Fruit fly (Drosophila melanogaster) whole organism, embryonic: ENCODE measurements around the gene unc-45.

Experiments
- Ada2b ChIP-seq: fragments of 200-800 bp; sonication (Bioruptor generic); IDR thresholded peaks from 2 replicates; pipeline ENCODE4 v1.3.6; 2022; ENCODE audit warnings: missing biosample characterization, missing genetic modification characterization
- Asciz ChIP-seq: fragments of 200-800 bp; sonication (Bioruptor generic); optimal IDR thresholded peaks from 2 replicates; lab custom pipeline; 2017; ENCODE audit warnings: missing biosample characterization, mild to moderate bottlenecking, missing genetic modification characterization, missing genetic modification reagents
- B-H2 ChIP-seq: fragments of 200-800 bp; sonication (Bioruptor generic); optimal IDR thresholded peaks from 2 replicates; lab custom pipeline; 2018; ENCODE audit warnings: missing biosample characterization, mild to moderate bottlenecking, missing genetic modification characterization
- Bgb ChIP-seq: fragments of 200-800 bp; sonication (Bioruptor generic); IDR thresholded peaks from 2 replicates; pipeline ENCODE4 v1.3.6; 2022; ENCODE audit warnings: missing biosample characterization, missing genetic modification characterization; ENCODE audit not compliant: partially characterized antibody
- Bteb2 ChIP-seq: fragments of 200-800 bp; sonication (Bioruptor generic); optimal IDR thresholded peaks from 2 replicates; lab custom pipeline; 2016; ENCODE audit warnings: missing biosample characterization, missing genetic modification characterization
- CG10267 ChIP-seq: fragments of 200-800 bp; sonication (Bioruptor generic); optimal IDR thresholded peaks from 2 replicates; lab custom pipeline; 2018; ENCODE audit warnings: missing biosample characterization, mild to moderate bottlenecking, missing genetic modification characterization, moderate library complexity
- CG10274 ChIP-seq: fragments of 200-800 bp; sonication (Bioruptor generic); optimal IDR thresholded peaks from 3 replicates; lab custom pipeline; 2017; ENCODE audit warnings: missing biosample characterization, mild to moderate bottlenecking, missing genetic modification characterization
- CG11247 ChIP-seq: fragments of 200-800 bp; sonication (Bioruptor generic); IDR thresholded peaks from 2 replicates; pipeline ENCODE4 v1.3.6; 2022; ENCODE audit warnings: missing biosample characterization, missing genetic modification characterization
- CG11398 ChIP-seq: fragments of 200-800 bp; sonication (Bioruptor generic); optimal IDR thresholded peaks from 2 replicates; lab custom pipeline; 2016; ENCODE audit warnings: missing biosample characterization, missing genetic modification characterization
- CG14441 ChIP-seq: fragments of 200-800 bp; sonication (Bioruptor generic); IDR thresholded peaks from 2 replicates; pipeline ENCODE4 v1.3.6; 2022; ENCODE audit warnings: missing biosample characterization, missing genetic modification characterization
- CG15269 ChIP-seq: fragments of 200-800 bp; sonication (Bioruptor generic); optimal IDR thresholded peaks from 2 replicates; lab custom pipeline; 2018; ENCODE audit warnings: missing biosample characterization, mild to moderate bottlenecking, missing genetic modification characterization, moderate library complexity
- CG2202 ChIP-seq: fragments of 200-800 bp; sonication (Bioruptor generic); optimal IDR thresholded peaks from 2 replicates; lab custom pipeline; 2018; ENCODE audit warnings: missing biosample characterization, mild to moderate bottlenecking, missing genetic modification characterization
- CG30403 ChIP-seq: fragments of 200-800 bp; sonication (Bioruptor generic); optimal IDR thresholded peaks from 3 replicates; lab custom pipeline; 2016; ENCODE audit warnings: missing biosample characterization, missing genetic modification characterization
- CG34376 ChIP-seq: fragments of 200-800 bp; sonication (Bioruptor generic); optimal IDR thresholded peaks from 2 replicates; lab custom pipeline; 2018; ENCODE audit warnings: missing biosample characterization, mild to moderate bottlenecking, missing genetic modification characterization
- CG4707 ChIP-seq: fragments of 200-800 bp; sonication (Bioruptor generic); optimal IDR thresholded peaks from 2 replicates; lab custom pipeline; 2018; ENCODE audit warnings: missing biosample characterization, mild to moderate bottlenecking, missing genetic modification characterization, moderate library complexity
- CG6791 ChIP-seq: fragments of 200-800 bp; sonication (Bioruptor generic); IDR thresholded peaks from 3 replicates; pipeline ENCODE4 v1.3.6; 2022; ENCODE audit warnings: missing biosample characterization, missing genetic modification characterization; ENCODE audit not compliant: partially characterized antibody
- CG7357 ChIP-seq: fragments of 200-800 bp; sonication (Bioruptor generic); IDR thresholded peaks from 3 replicates; pipeline ENCODE4 v1.3.6; 2022; ENCODE audit warnings: missing biosample characterization, missing genetic modification characterization
- CG7556 ChIP-seq: fragments of 200-800 bp; sonication (Bioruptor generic); optimal IDR thresholded peaks from 2 replicates; lab custom pipeline; 2017; ENCODE audit warnings: missing biosample characterization, mild to moderate bottlenecking, missing genetic modification characterization
- CG9817 ChIP-seq: fragments of 200-800 bp; sonication (Bioruptor generic); optimal IDR thresholded peaks from 2 replicates; lab custom pipeline; 2018; ENCODE audit warnings: missing biosample characterization, mild to moderate bottlenecking, missing genetic modification characterization, moderate library complexity
- Deaf1 ChIP-seq: fragments of 200-800 bp; optimal IDR thresholded peaks from 3 replicates; lab custom pipeline; 2019; ENCODE audit warnings: missing biosample characterization, mild to moderate bottlenecking, missing genetic modification characterization, moderate library complexity
- Ets97D ChIP-seq: fragments of 200-800 bp; sonication (Bioruptor generic); optimal IDR thresholded peaks from 3 replicates; lab custom pipeline; 2016; ENCODE audit warnings: missing biosample characterization, missing genetic modification characterization
- Hr78 ChIP-seq, 2 experiments: fragments of 200-800 bp in 1 of 2; fragments of >200 bp in 1 of 2; sonication (Bioruptor generic) in 1 of 2; optimal IDR thresholded peaks; 2 replicates each; lab custom pipeline; 2017 to 2019; ENCODE audit warnings: missing biosample characterization in 2 of 2, missing genetic modification characterization in 2 of 2, mild to moderate bottlenecking in 1 of 2, moderate library complexity in 1 of 2
- Lim3 ChIP-seq: fragments of 200-800 bp; sonication (Bioruptor generic); IDR thresholded peaks from 2 replicates; pipeline ENCODE4 v1.3.6; 2022; ENCODE audit warnings: missing biosample characterization, missing genetic modification characterization
- Mrtf ChIP-seq: fragments of 200-800 bp; sonication (Bioruptor generic); IDR thresholded peaks from 3 replicates; pipeline ENCODE4 v1.3.6; 2022; ENCODE audit warnings: missing biosample characterization, missing genetic modification characterization
- NC2β ChIP-seq: fragments of 200-800 bp; sonication (Bioruptor generic); optimal IDR thresholded peaks from 2 replicates; lab custom pipeline; 2016; ENCODE audit warnings: missing biosample characterization, missing genetic modification characterization
- Ptx1 ChIP-seq: fragments of 200-800 bp; sonication (Bioruptor generic); IDR thresholded peaks from 2 replicates; pipeline ENCODE4 v1.3.6; 2022; ENCODE audit warnings: missing biosample characterization, missing genetic modification characterization
- Spps ChIP-seq: fragments of 200-800 bp; sonication (Bioruptor generic); optimal IDR thresholded peaks from 2 replicates; lab custom pipeline; 2018; ENCODE audit warnings: missing biosample characterization, mild to moderate bottlenecking, missing genetic modification characterization
- abd-A ChIP-seq: fragments of 200-800 bp; sonication (Bioruptor generic); optimal IDR thresholded peaks from 3 replicates; lab custom pipeline; 2019; ENCODE audit warnings: missing biosample characterization, mild to moderate bottlenecking, missing genetic modification characterization, moderate library complexity
- al ChIP-seq: fragments of 200-800 bp; sonication (Bioruptor generic); IDR thresholded peaks from 2 replicates; pipeline ENCODE4 v1.3.6; 2022; ENCODE audit warnings: missing biosample characterization, missing genetic modification characterization
- az2 ChIP-seq: fragments of 200-800 bp; sonication (Bioruptor generic); optimal IDR thresholded peaks from 3 replicates; lab custom pipeline; 2016; ENCODE audit warnings: missing biosample characterization, missing genetic modification characterization
- bigmax ChIP-seq: fragments of 200-800 bp; sonication (Bioruptor generic); optimal IDR thresholded peaks from 2 replicates; lab custom pipeline; 2018; ENCODE audit warnings: missing biosample characterization, mild to moderate bottlenecking, missing genetic modification characterization
- chn ChIP-seq: fragments of 200-800 bp; sonication (Bioruptor generic); optimal IDR thresholded peaks from 2 replicates; lab custom pipeline; 2016; ENCODE audit warnings: missing biosample characterization, missing genetic modification characterization
- danr ChIP-seq: fragments of 200-800 bp; sonication (Bioruptor generic); IDR thresholded peaks from 2 replicates; pipeline ENCODE4 v1.3.6; 2022; ENCODE audit warnings: missing biosample characterization, missing genetic modification characterization
- dmrt99B ChIP-seq: fragments of 200-800 bp; sonication (Bioruptor generic); optimal IDR thresholded peaks from 2 replicates; lab custom pipeline; 2018; ENCODE audit warnings: missing biosample characterization, mild to moderate bottlenecking, missing genetic modification characterization, moderate library complexity
- fd64A ChIP-seq: fragments of 200-800 bp; sonication (Bioruptor generic); optimal IDR thresholded peaks from 3 replicates; lab custom pipeline; 2018; ENCODE audit warnings: missing biosample characterization, mild to moderate bottlenecking, missing genetic modification characterization
- ham ChIP-seq: fragments of 200-800 bp; sonication (Bioruptor generic); IDR thresholded peaks from 2 replicates; pipeline ENCODE4 v1.3.6; 2022; ENCODE audit warnings: missing biosample characterization, missing genetic modification characterization
- hth ChIP-seq: fragments of >200 bp; optimal IDR thresholded peaks from 2 replicates; lab custom pipeline; 2017; ENCODE audit warnings: inconsistent platforms
- ind ChIP-seq: fragments of 200-800 bp; sonication (Bioruptor generic); optimal IDR thresholded peaks from 3 replicates; lab custom pipeline; 2016; ENCODE audit warnings: missing biosample characterization, missing genetic modification characterization
- inv ChIP-seq: fragments of 200-800 bp; sonication (Bioruptor generic); IDR thresholded peaks from 2 replicates; pipeline ENCODE4 v1.3.6; 2022; ENCODE audit warnings: missing biosample characterization, missing genetic modification characterization; ENCODE audit not compliant: partially characterized antibody
- odd ChIP-seq: fragments of 200-800 bp; sonication (Bioruptor generic); optimal IDR thresholded peaks from 2 replicates; lab custom pipeline; 2017; ENCODE audit warnings: missing biosample characterization, mild to moderate bottlenecking, missing genetic modification characterization
- org-1 ChIP-seq: fragments of 200-800 bp; sonication (Bioruptor generic); optimal IDR thresholded peaks from 2 replicates; lab custom pipeline; 2017; ENCODE audit warnings: missing biosample characterization, missing genetic modification characterization
- p53 ChIP-seq: fragments of 200-800 bp; sonication (Bioruptor generic); optimal IDR thresholded peaks from 2 replicates; lab custom pipeline; 2016; ENCODE audit warnings: missing biosample characterization, missing genetic modification characterization
- phol ChIP-seq: fragments of 200-800 bp; sonication (Bioruptor generic); optimal IDR thresholded peaks from 3 replicates; lab custom pipeline; 2018; ENCODE audit warnings: missing biosample characterization, mild to moderate bottlenecking, missing genetic modification characterization, moderate library complexity
- ro ChIP-seq: fragments of 200-800 bp; sonication (Bioruptor generic); IDR thresholded peaks from 2 replicates; pipeline ENCODE4 v1.3.6; 2022; ENCODE audit warnings: missing biosample characterization, missing genetic modification characterization
- row ChIP-seq: fragments of 200-800 bp; sonication (Bioruptor generic); IDR thresholded peaks from 3 replicates; pipeline ENCODE4 v1.3.6; 2022; ENCODE audit warnings: missing biosample characterization, missing genetic modification characterization
- sd ChIP-seq: fragments of 200-800 bp; sonication (Bioruptor generic); optimal IDR thresholded peaks from 3 replicates; lab custom pipeline; 2018; ENCODE audit warnings: missing biosample characterization, mild to moderate bottlenecking, missing genetic modification characterization, moderate library complexity
- ssp ChIP-seq: fragments of 200-800 bp; sonication (Bioruptor generic); IDR thresholded peaks from 2 replicates; pipeline ENCODE4 v1.3.6; 2022; ENCODE audit warnings: missing biosample characterization, missing genetic modification characterization
- trem ChIP-seq: fragments of 200-800 bp; optimal IDR thresholded peaks from 3 replicates; lab custom pipeline; 2019; ENCODE audit warnings: missing biosample characterization, mild to moderate bottlenecking, missing genetic modification characterization, moderate library complexity
- zen2 ChIP-seq: fragments of 200-800 bp; sonication (Bioruptor generic); IDR thresholded peaks from 3 replicates; pipeline ENCODE4 v1.3.6; 2022; ENCODE audit warnings: missing biosample characterization, missing genetic modification characterization; ENCODE audit not compliant: partially characterized antibody

Gene unc-45

DNA sequence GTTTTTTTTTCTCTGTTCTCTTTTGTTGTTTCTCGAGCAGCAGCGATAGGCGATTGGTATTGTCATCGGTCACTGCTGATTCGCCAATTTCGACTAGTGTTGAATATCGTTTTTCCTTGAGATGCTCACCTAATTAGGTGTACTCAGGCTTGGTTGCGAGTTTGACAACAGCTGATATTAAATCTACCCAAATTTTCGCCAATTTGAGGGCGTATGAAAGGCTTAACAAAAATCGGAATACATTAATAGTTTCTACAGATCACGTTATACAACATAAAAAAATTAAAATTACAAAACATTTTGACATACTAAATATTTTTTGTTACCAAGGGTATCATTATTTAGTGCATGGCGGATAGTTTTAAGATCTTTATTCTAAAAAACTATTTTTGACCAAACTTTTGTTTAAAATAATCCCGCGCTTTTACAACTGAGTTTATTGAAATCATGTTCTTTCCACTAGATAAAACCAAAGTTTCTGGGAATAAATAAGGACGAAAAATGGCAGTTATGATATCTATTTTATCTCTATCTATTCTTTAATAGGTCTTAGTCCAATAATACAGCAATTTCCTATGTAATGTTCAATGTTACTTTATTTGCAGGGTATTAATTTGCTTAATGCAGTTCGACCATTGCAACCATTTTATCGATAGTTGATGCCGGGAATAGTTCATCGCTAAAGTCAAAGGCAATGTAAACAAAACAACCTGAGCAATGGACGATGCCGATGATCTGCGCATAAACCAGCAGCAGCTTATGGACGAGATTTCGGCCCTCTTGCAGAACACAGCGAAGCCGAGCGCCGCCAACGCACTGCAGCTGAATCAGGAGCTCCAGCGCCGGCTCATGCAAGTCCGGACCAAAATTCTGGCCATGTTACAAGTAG is 19.7 kb upstream of the unc-45 start, which contains the start of the genes CG10435 and Pbp95 (continued):
- TF ChIP-seq Bteb2 (GFP tag; lab: Kevin White, UChicago) (no peak), ham (GFP tag; lab: Robert Waterston, UW) (no peak), dmrt99B (tag; lab: Kevin White, UChicago) (no peak), abd-A (tag; lab: Kevin White, UChicago) (no peak), NC2β (GFP tag; lab: Kevin White, UChicago) (peak; percentile 45), zen2 (GFP tag; lab: Robert Waterston, UW) (peak; percentile 61; the same call in 2 of the 3 replicates), phol (tag; lab: Kevin White, UChicago) (peak; percentile 33), CG14441 (peak; percentile 47), CG10274 (GFP tag; lab: Kevin White, UChicago) (peak; percentile 34), CG9817 (peak; percentile 42), CG4707 (GFP tag; lab: Kevin White, UChicago) (no peak), Spps (tag; lab: Kevin White, UChicago) (no peak), Deaf1 (no peak), org-1 (GFP tag; lab: Kevin White, UChicago) (no peak), Ets97D (GFP tag; lab: Kevin White, UChicago) (peak; percentile 51), az2 (peak; percentile 54), ro (GFP tag; lab: Robert Waterston, UW) (no peak), CG34376 (GFP tag; lab: Kevin White, UChicago) (no peak), row (GFP tag; lab: Robert Waterston, UW) (peak; percentile 69), hth (lab: Kevin White, UChicago) (no peak), Ada2b (peak; percentile 35; the same call in 1 of the 2 replicates), CG15269 (tag; lab: Kevin White, UChicago) (no peak), bigmax (GFP tag; lab: Kevin White, UChicago) (no peak), trem (tag; lab: Kevin White, UChicago) (no peak), odd (GFP tag; lab: Kevin White, UChicago) (no peak), CG11398 (GFP tag; lab: Kevin White, UChicago) (no peak), Asciz (no peak), Bgb (peak; percentile 50), sd (tag; lab: Kevin White, UChicago) (no peak), p53 (GFP tag; lab: Kevin White, UChicago) (peak; percentile 24), CG6791 (GFP tag; lab: Robert Waterston, UW) (peak; percentile 72), Mrtf (GFP tag; lab: Robert Waterston, UW) (0 out of 3 replicates have a peak, but pooled peaks have one; percentile 45), ind (GFP tag; lab: Kevin White, UChicago) (peak; percentile 69), CG2202 (tag; lab: Kevin White, UChicago) (no peak), ssp (GFP tag; lab: Robert Waterston, UW) (no peak), fd64A (GFP tag; lab: Kevin White, UChicago) (no peak), chn (GFP tag; lab: Kevin White, UChicago) (peak; percentile 40), B-H2 (GFP tag; lab: Kevin White, UChicago) (no peak), CG11247 (GFP tag; lab: Robert Waterston, UW) (peak; percentile 51; the same call in 1 of the 2 replicates), Hr78 (GFP tag; optimal IDR thresholded peaks at IDR 0.05; lab: Kevin White, UChicago) (no peak), CG7357 (GFP tag; lab: Robert Waterston, UW) (no peak), CG10267 (tag; lab: Kevin White, UChicago) (peak; percentile 86), Lim3 (GFP tag; lab: Robert Waterston, UW) (no peak), inv (GFP tag; lab: Robert Waterston, UW) (peak; percentile 57), CG7556 (GFP tag; lab: Kevin White, UChicago) (no peak), al (peak; percentile 53), danr (GFP tag; lab: Robert Waterston, UW) (no peak; the same call in 1 of the 2 replicates), CG30403 (GFP tag; lab: Kevin White, UChicago) (peak; percentile 76), Ptx1 (peak; percentile 38)
